Worm (Caenorhabditis elegans): ENCODE measurements around the gene R07B7.9.

DNA sequence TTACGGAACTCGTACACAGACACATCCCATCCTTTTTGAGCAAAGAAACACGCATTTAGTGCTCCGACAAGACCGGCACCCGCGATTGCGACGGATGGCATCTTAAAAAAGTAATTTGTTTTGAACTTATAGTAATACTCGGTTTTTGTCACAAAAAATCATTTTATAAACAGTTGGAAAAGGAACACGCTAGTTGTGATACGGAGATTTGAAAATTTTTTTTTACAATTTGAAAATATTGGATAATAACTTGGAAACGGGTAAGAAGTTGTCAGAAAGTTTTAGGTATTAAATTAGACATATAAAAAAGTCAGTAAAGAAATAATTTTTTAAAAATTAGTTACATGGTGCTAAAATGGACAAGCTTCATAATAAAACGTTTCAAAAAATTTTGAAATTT, 9.8 kb downstream of the R07B7.9 start, which contains the start of gene kmo-1:
- TF ChIP-seq zag-1 (tag; optimal IDR thresholded peaks at IDR 0.05) (no peak), hpl-2 (GFP tag; optimal IDR thresholded peaks at IDR 0.05) (no peak), nhr-77 (tag; optimal IDR thresholded peaks at IDR 0.05) (no peak), rnt-1 (tag; optimal IDR thresholded peaks at IDR 0.05) (no peak), snpc-4 (tag; optimal IDR thresholded peaks at IDR 0.05) (no peak), dpl-1 (GFP tag; optimal IDR thresholded peaks at IDR 0.05) (no peak), nhr-237 (tag; optimal IDR thresholded peaks at IDR 0.05) (no peak), elt-3 (tag; optimal IDR thresholded peaks at IDR 0.05) (no peak), ztf-4 (tag; optimal IDR thresholded peaks at IDR 0.05) (no peak), nhr-76 (tag; optimal IDR thresholded peaks at IDR 0.05) (no peak), ceh-8 (GFP tag; optimal IDR thresholded peaks at IDR 0.05) (no peak), alr-1 (tag; optimal IDR thresholded peaks at IDR 0.05; ENCODE audit: borderline replicate concordance) (no peak)

Measured in whole organism, L1 larva.